ENCODE assay signal across 4 worm cellular contexts in the genomic region with DNA sequence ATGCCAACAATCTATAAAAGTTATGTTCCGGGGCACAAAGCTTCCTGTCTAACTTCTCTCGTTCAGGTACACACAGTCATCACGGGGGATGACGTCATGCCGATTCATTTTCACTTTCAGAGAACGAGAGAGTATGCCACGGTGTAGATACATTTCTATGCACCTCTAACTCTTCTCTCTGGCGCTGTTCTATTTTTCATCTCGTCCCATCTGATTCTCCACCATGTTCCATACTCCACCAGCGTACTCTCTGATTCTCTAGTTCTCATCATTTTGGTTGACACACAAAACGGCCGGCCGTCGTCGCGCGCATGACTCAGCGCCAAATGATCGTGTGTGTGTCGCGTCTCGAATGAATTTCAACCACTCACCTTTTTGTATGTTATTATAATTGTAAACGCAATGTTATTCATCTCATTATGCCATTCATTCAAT.
A peak's percentile ranks its signal among the peaks of the same experiment; 100 is the strongest.
TF ChIP-seq lines count a peak whose summit lies in the region.

No protein-coding gene starts in this region.

TF ChIP-seq in whole organism, L2 larva, 48 proteins besides CTCF, POLR2A, EP300 and RAD21 (continues in another document):
- TF ChIP-seq F13H6.1 (tag; optimal IDR thresholded peaks at IDR 0.05; lab: Kevin White, UChicago): peak; percentile 97
- no peak for TF ChIP-seq ama-1 (optimal IDR thresholded peaks at IDR 0.05; lab: Kevin White, UChicago)
- peak; percentile 95 for TF ChIP-seq nhr-25 (tag; optimal IDR thresholded peaks at IDR 0.05; lab: Kevin White, UChicago)
- peak; percentile 82 for TF ChIP-seq sem-4 (tag; optimal IDR thresholded peaks at IDR 0.05; lab: Kevin White, UChicago)
- TF ChIP-seq dmd-4 (tag; optimal IDR thresholded peaks at IDR 0.05; lab: Kevin White, UChicago): no peak
- TF ChIP-seq snpc-4 (tag; optimal IDR thresholded peaks at IDR 0.05; lab: Kevin White, UChicago): peak; percentile 62
- TF ChIP-seq egl-27 (tag; optimal IDR thresholded peaks at IDR 0.05; lab: Kevin White, UChicago): peak; percentile 95
- TF ChIP-seq elt-1 (tag; optimal IDR thresholded peaks at IDR 0.05; lab: Kevin White, UChicago): no peak
- peak; percentile 100 for TF ChIP-seq blmp-1 (tag; optimal IDR thresholded peaks at IDR 0.05; lab: Kevin White, UChicago; ENCODE audit: insufficient read depth)
- peak; percentile 67 for TF ChIP-seq lin-13 (GFP tag; optimal IDR thresholded peaks at IDR 0.05; lab: Kevin White, UChicago)
- TF ChIP-seq nhr-129 (tag; optimal IDR thresholded peaks at IDR 0.05; lab: Kevin White, UChicago): peak; percentile 96
- no peak for TF ChIP-seq mbf-1 (tag; optimal IDR thresholded peaks at IDR 0.05; lab: Kevin White, UChicago)
- TF ChIP-seq nhr-6 (tag; optimal IDR thresholded peaks at IDR 0.05; lab: Kevin White, UChicago): peak; percentile 97
- TF ChIP-seq ZK546.5 (tag; optimal IDR thresholded peaks at IDR 0.05; lab: Kevin White, UChicago): no peak
- TF ChIP-seq unc-39 (tag; optimal IDR thresholded peaks at IDR 0.05; lab: Kevin White, UChicago): no peak
- TF ChIP-seq nhr-23 (tag; optimal IDR thresholded peaks at IDR 0.05; lab: Kevin White, UChicago): no peak
- TF ChIP-seq mdl-1 (tag; optimal IDR thresholded peaks at IDR 0.05; lab: Kevin White, UChicago): peak; percentile 83 to 87
- no peak for TF ChIP-seq R02D3.7 (tag; optimal IDR thresholded peaks at IDR 0.05; lab: Kevin White, UChicago)
- no peak for TF ChIP-seq mab-5 (tag; optimal IDR thresholded peaks at IDR 0.05; lab: Kevin White, UChicago)
- TF ChIP-seq zag-1 (tag; optimal IDR thresholded peaks at IDR 0.05; lab: Kevin White, UChicago): no peak
- peak; percentile 10 for TF ChIP-seq nhr-12 (tag; optimal IDR thresholded peaks at IDR 0.05; lab: Kevin White, UChicago)
- no peak for TF ChIP-seq aly-2 (tag; optimal IDR thresholded peaks at IDR 0.05; lab: Kevin White, UChicago)

TF ChIP-seq in whole organism, L4 larva, 104 proteins besides CTCF, POLR2A, EP300 and RAD21 (continues in another document):
- TF ChIP-seq nhr-102 (tag; optimal IDR thresholded peaks at IDR 0.05; lab: Kevin White, UChicago): peak; percentile 96
- peak; percentile 36 for TF ChIP-seq ama-1 (optimal IDR thresholded peaks at IDR 0.05; lab: Kevin White, UChicago)
- no peak for TF ChIP-seq snpc-1.2 (GFP tag; IDR thresholded peaks at IDR 0.05; lab: Robert Waterston, UW)
- TF ChIP-seq saeg-2 (GFP tag; IDR thresholded peaks at IDR 0.05; lab: Robert Waterston, UW): peak; percentile 85
- peak; percentile 71; the same call in 1 of the 2 replicates for TF ChIP-seq mxl-2 (GFP tag; conservative IDR thresholded peaks at IDR 0.05; lab: Robert Waterston, UW)
- peak; percentile 83 for TF ChIP-seq gei-8 (GFP tag; optimal IDR thresholded peaks at IDR 0.05; lab: Kevin White, UChicago)
- TF ChIP-seq unc-62 (GFP tag; optimal IDR thresholded peaks at IDR 0.05 in 1 of 2; lab: Kevin White, UChicago): peak in 1 of 2 experiments; percentile 99
- TF ChIP-seq unc-62 (tag; optimal IDR thresholded peaks at IDR 0.05; lab: Kevin White, UChicago): no peak
- peak; percentile 67 for TF ChIP-seq dpl-1 (GFP tag; optimal IDR thresholded peaks at IDR 0.05; lab: Kevin White, UChicago)
- TF ChIP-seq F44E2.7 (GFP tag; IDR thresholded peaks at IDR 0.05; lab: Robert Waterston, UW): no peak
- peak; percentile 71 for TF ChIP-seq lin-38 (GFP tag; IDR thresholded peaks at IDR 0.05; lab: Robert Waterston, UW)
- peak; percentile 51 for TF ChIP-seq F10B5.3 (tag; optimal IDR thresholded peaks at IDR 0.05; lab: Kevin White, UChicago)
- TF ChIP-seq zip-11 (GFP tag; IDR thresholded peaks at IDR 0.05; lab: Robert Waterston, UW): no peak
- peak; percentile 100 for TF ChIP-seq hlh-11 (tag; optimal IDR thresholded peaks at IDR 0.05; lab: Kevin White, UChicago)
- TF ChIP-seq mes-2 (tag; optimal IDR thresholded peaks at IDR 0.05; lab: Kevin White, UChicago; ENCODE audit: poor library complexity, severe bottlenecking): peak; percentile 74
- no peak for TF ChIP-seq nhr-237 (tag; optimal IDR thresholded peaks at IDR 0.05; lab: Kevin White, UChicago)
- no peak for TF ChIP-seq daf-12 (tag; optimal IDR thresholded peaks at IDR 0.05; lab: Kevin White, UChicago)
- TF ChIP-seq dmd-6 (GFP tag; IDR thresholded peaks at IDR 0.05; lab: Robert Waterston, UW): peak; percentile 99
- TF ChIP-seq attf-4 (tag; optimal IDR thresholded peaks at IDR 0.05; lab: Kevin White, UChicago): no peak
- peak; percentile 42 for TF ChIP-seq F37D6.2 (tag; optimal IDR thresholded peaks at IDR 0.05; lab: Kevin White, UChicago)
- TF ChIP-seq madf-5 (GFP tag; IDR thresholded peaks at IDR 0.05; lab: Robert Waterston, UW): peak in 1 of 2 experiments; percentile 59; a peak in 1 of 4 replicates
- TF ChIP-seq ceh-32 (tag; optimal IDR thresholded peaks at IDR 0.05; lab: Kevin White, UChicago; ENCODE audit: poor library complexity): no peak

TF ChIP-seq in whole organism, late embryonic, 69 proteins besides CTCF, POLR2A, EP300 and RAD21 (continues in another document):
- TF ChIP-seq ama-1 (optimal IDR thresholded peaks at IDR 0.05; lab: Kevin White, UChicago) (no peak), unc-55 (GFP tag; optimal IDR thresholded peaks at IDR 0.05; lab: Kevin White, UChicago) (peak; percentile 57), ceh-34 (tag; optimal IDR thresholded peaks at IDR 0.05; lab: Kevin White, UChicago) (peak; percentile 40), F13H6.1 (tag; optimal IDR thresholded peaks at IDR 0.05; lab: Kevin White, UChicago) (peak; percentile 73), ceh-48 (tag; optimal IDR thresholded peaks at IDR 0.05; lab: Kevin White, UChicago) (no peak), rnt-1 (tag; optimal IDR thresholded peaks at IDR 0.05; lab: Kevin White, UChicago) (peak; percentile 39), hlh-13 (GFP tag; optimal IDR thresholded peaks at IDR 0.05; lab: Kevin White, UChicago) (no peak), nhr-232 (tag; optimal IDR thresholded peaks at IDR 0.05; lab: Kevin White, UChicago) (no peak), fax-1 (tag; optimal IDR thresholded peaks at IDR 0.05; lab: Kevin White, UChicago) (peak; percentile 22), dve-1 (tag; optimal IDR thresholded peaks at IDR 0.05; lab: Kevin White, UChicago) (peak; percentile 69), sdc-2 (tag; optimal IDR thresholded peaks at IDR 0.05; lab: Kevin White, UChicago) (no peak), eyg-1 (tag; optimal IDR thresholded peaks at IDR 0.05; lab: Kevin White, UChicago) (no peak), ceh-14 (tag; optimal IDR thresholded peaks at IDR 0.05; lab: Kevin White, UChicago) (no peak), dmd-4 (tag; optimal IDR thresholded peaks at IDR 0.05; lab: Kevin White, UChicago; ENCODE audit: borderline replicate concordance) (no peak), ceh-45 (GFP tag; IDR thresholded peaks at IDR 0.05; lab: Robert Waterston, UW) (no peak), fkh-6 (tag; optimal IDR thresholded peaks at IDR 0.05; lab: Kevin White, UChicago) (no peak), madf-2 (tag; optimal IDR thresholded peaks at IDR 0.05; lab: Kevin White, UChicago) (no peak), ceh-18 (tag; optimal IDR thresholded peaks at IDR 0.05; lab: Kevin White, UChicago) (peak; percentile 85), C08G9.2 (tag; optimal IDR thresholded peaks at IDR 0.05; lab: Kevin White, UChicago) (peak; percentile 52), npax-4 (tag; optimal IDR thresholded peaks at IDR 0.05; lab: Kevin White, UChicago) (no peak), ttx-3 (tag; optimal IDR thresholded peaks at IDR 0.05; lab: Kevin White, UChicago) (no peak), unc-86 (tag; optimal IDR thresholded peaks at IDR 0.05; lab: Kevin White, UChicago) (no peak), tbx-7 (tag; optimal IDR thresholded peaks at IDR 0.05; lab: Kevin White, UChicago) (no peak), lin-11 (tag; optimal IDR thresholded peaks at IDR 0.05; lab: Kevin White, UChicago) (no peak), K02D7.2 (tag; optimal IDR thresholded peaks at IDR 0.05; lab: Kevin White, UChicago) (no peak)

TF ChIP-seq in whole organism, mixed stage, embryonic, 35 proteins besides CTCF, POLR2A, EP300 and RAD21:
- no peak for TF ChIP-seq lin-13 (tag; optimal IDR thresholded peaks at IDR 0.05; lab: Kevin White, UChicago)
- no peak for TF ChIP-seq cnd-1 (tag; optimal IDR thresholded peaks at IDR 0.05; lab: Kevin White, UChicago)
- no peak for TF ChIP-seq M03D4.4 (tag; optimal IDR thresholded peaks at IDR 0.05; lab: Kevin White, UChicago)
- TF ChIP-seq mep-1 (tag; optimal IDR thresholded peaks at IDR 0.05; lab: Kevin White, UChicago): peak; percentile 49
- TF ChIP-seq unc-120 (tag; optimal IDR thresholded peaks at IDR 0.05; lab: Kevin White, UChicago; ENCODE audit: poor library complexity, severe bottlenecking): peak; percentile 41
- TF ChIP-seq ceh-39 (tag; optimal IDR thresholded peaks at IDR 0.05; lab: Kevin White, UChicago): no peak
- no peak for TF ChIP-seq nhr-76 (tag; optimal IDR thresholded peaks at IDR 0.05; lab: Kevin White, UChicago)
- TF ChIP-seq pha-4 (tag; optimal IDR thresholded peaks at IDR 0.05; lab: Kevin White, UChicago): peak; percentile 73
- TF ChIP-seq nhr-12 (tag; optimal IDR thresholded peaks at IDR 0.05; lab: Kevin White, UChicago): no peak
- no peak for TF ChIP-seq nhr-2 (tag; optimal IDR thresholded peaks at IDR 0.05; lab: Kevin White, UChicago)
- peak; percentile 27 for TF ChIP-seq ham-2 (GFP tag; optimal IDR thresholded peaks at IDR 0.05; lab: Kevin White, UChicago)
- peak; percentile 48 for TF ChIP-seq unc-62 (GFP tag; optimal IDR thresholded peaks at IDR 0.05; lab: Kevin White, UChicago)
- peak; percentile 64 for TF ChIP-seq elt-3 (tag; optimal IDR thresholded peaks at IDR 0.05; lab: Kevin White, UChicago)
- peak; percentile 76 for TF ChIP-seq nhr-237 (tag; optimal IDR thresholded peaks at IDR 0.05; lab: Kevin White, UChicago)
- TF ChIP-seq blmp-1 (tag; optimal IDR thresholded peaks at IDR 0.05; lab: Kevin White, UChicago): peak; percentile 93
- TF ChIP-seq mab-5 (tag; optimal IDR thresholded peaks at IDR 0.05; lab: Kevin White, UChicago): no peak
- no peak for TF ChIP-seq bed-3 (GFP tag; optimal IDR thresholded peaks at IDR 0.05; lab: Kevin White, UChicago)
- TF ChIP-seq ces-1 (GFP tag; optimal IDR thresholded peaks at IDR 0.05; lab: Kevin White, UChicago): peak; percentile 45
- TF ChIP-seq flh-1 (GFP tag; optimal IDR thresholded peaks at IDR 0.05; lab: Kevin White, UChicago): no peak
- TF ChIP-seq unc-39 (tag; optimal IDR thresholded peaks at IDR 0.05; lab: Kevin White, UChicago): no peak
- TF ChIP-seq ceh-43 (GFP tag; optimal IDR thresholded peaks at IDR 0.05; lab: Kevin White, UChicago): no peak
- TF ChIP-seq nhr-28 (tag; optimal IDR thresholded peaks at IDR 0.05; lab: Kevin White, UChicago): no peak
- peak; percentile 14 for TF ChIP-seq lsy-2 (tag; optimal IDR thresholded peaks at IDR 0.05; lab: Kevin White, UChicago)
